Fruit fly (Drosophila melanogaster): ENCODE results near the gene CG3436.

Gene CG3436

DNA sequence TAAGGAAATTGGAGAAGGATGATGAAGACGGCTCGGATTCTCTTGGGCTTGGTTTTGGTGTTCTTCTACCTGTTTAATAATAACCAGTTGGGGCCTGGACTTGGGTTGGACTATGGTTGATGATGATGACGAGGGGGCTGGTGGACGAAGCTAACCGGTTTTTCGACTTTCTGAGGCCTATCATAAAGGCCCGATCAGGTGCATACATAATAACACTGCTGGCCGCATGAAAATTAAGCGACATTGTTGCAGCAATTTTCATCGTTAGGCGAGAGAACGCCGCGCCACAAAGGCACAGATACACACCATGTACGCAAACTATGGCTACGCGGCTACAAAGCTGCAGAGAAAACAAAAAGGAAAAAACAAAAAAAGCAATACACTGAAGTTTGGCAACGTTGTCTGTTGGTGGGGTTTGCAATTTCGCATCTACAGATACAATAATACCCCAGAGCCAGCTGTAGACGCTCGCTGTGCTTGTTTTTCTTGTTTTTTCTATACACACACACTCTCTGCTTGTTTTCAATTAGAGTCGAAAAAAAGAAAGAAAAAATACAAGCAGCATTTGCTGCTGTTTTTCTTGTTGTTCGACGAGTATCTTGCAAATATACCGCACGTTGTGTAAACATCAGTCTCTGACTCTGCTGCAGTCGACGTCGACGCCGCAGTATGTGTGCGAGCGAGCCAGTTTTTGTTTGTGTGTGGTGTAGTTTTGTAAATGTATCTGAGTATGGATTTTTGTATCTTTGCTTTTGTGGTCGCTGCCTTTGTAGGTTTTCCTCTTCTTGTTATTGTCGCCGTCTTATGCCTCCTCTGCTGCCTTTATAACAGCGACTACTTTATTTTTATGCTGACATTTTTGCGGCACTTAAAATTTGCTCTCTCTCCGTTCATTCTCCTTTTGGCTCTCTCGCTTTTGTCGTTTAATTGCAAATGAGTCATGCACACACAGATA lies 10.6 kb downstream of the CG3436 start (continued):
- TF ChIP-seq dmrt11E (tag; optimal IDR thresholded peaks at IDR 0.05) (peak; percentile 46), CG15011 (GFP tag; optimal IDR thresholded peaks at IDR 0.05) (peak; percentile 81), CG9437 (GFP tag; optimal IDR thresholded peaks at IDR 0.05) (peak; percentile 50), nerfin-2 (GFP tag; IDR thresholded peaks at IDR 0.05; ENCODE audit: partially characterized antibody) (no peak), pfk (GFP tag; optimal IDR thresholded peaks at IDR 0.05) (peak; percentile 75), Asciz (GFP tag; optimal IDR thresholded peaks at IDR 0.05) (peak; percentile 86), fru (optimal IDR thresholded peaks at IDR 0.05) (no peak), CG6791 (GFP tag; IDR thresholded peaks at IDR 0.05; ENCODE audit: partially characterized antibody) (no peak), CG11504 (tag; optimal IDR thresholded peaks at IDR 0.05) (peak; percentile 66), schlank (tag; optimal IDR thresholded peaks at IDR 0.05) (peak; percentile 87), gfzf (GFP tag; optimal IDR thresholded peaks at IDR 0.05) (no peak), CG2875 (GFP tag; optimal IDR thresholded peaks at IDR 0.05) (peak; percentile 64), sob (GFP tag; IDR thresholded peaks at IDR 0.05) (no peak), p53 (GFP tag; optimal IDR thresholded peaks at IDR 0.05) (no peak), jigr1 (GFP tag; IDR thresholded peaks at IDR 0.05) (no peak), luna (GFP tag; optimal IDR thresholded peaks at IDR 0.05) (no peak), stwl (tag; optimal IDR thresholded peaks at IDR 0.05) (no peak), pnt (GFP tag; optimal IDR thresholded peaks at IDR 0.05) (no peak), peb (GFP tag; IDR thresholded peaks at IDR 0.05) (no peak), ttk (GFP tag; IDR thresholded peaks at IDR 0.05) (no peak), Dll (GFP tag; IDR thresholded peaks at IDR 0.05; ENCODE audit: partially characterized antibody) (no peak), sqz (GFP tag; optimal IDR thresholded peaks at IDR 0.05) (peak; percentile 99), pho (GFP tag; optimal IDR thresholded peaks at IDR 0.05) (peak; percentile 69), CG9797 (GFP tag; optimal IDR thresholded peaks at IDR 0.05) (no peak), yki (optimal IDR thresholded peaks at IDR 0.05) (no peak), CG6272 (GFP tag; IDR thresholded peaks at IDR 0.05) (no peak), pita (GFP tag; optimal IDR thresholded peaks at IDR 0.05) (no peak), CG16863 (GFP tag; optimal IDR thresholded peaks at IDR 0.05) (peak; percentile 68), CG8089 (GFP tag; optimal IDR thresholded peaks at IDR 0.05) (peak; percentile 40), CG30431 (GFP tag; optimal IDR thresholded peaks at IDR 0.05) (no peak), slbo (GFP tag; IDR thresholded peaks at IDR 0.05) (no peak), CG8388 (GFP tag; optimal IDR thresholded peaks at IDR 0.05) (peak; percentile 43), tx (GFP tag; optimal IDR thresholded peaks at IDR 0.05) (peak; percentile 17), Doc3 (GFP tag; IDR thresholded peaks at IDR 0.05; ENCODE audit: partially characterized antibody) (no peak), CG11085 (GFP tag; IDR thresholded peaks at IDR 0.05) (no peak), amos (GFP tag; IDR thresholded peaks at IDR 0.05; ENCODE audit: partially characterized antibody) (no peak), HmgD (GFP tag; optimal IDR thresholded peaks at IDR 0.05) (peak; percentile 11), ap (GFP tag; IDR thresholded peaks at IDR 0.05) (no peak), ranshi (GFP tag; IDR thresholded peaks at IDR 0.05) (no peak), CG6654 (GFP tag; optimal IDR thresholded peaks at IDR 0.05) (no peak), CG12391 (tag; optimal IDR thresholded peaks at IDR 0.05) (peak; percentile 61), CG4820 (GFP tag; optimal IDR thresholded peaks at IDR 0.05) (no peak), abd-A (tag; optimal IDR thresholded peaks at IDR 0.05) (peak; percentile 98), gsb (GFP tag; IDR thresholded peaks at IDR 0.05) (no peak), cg (GFP tag; optimal IDR thresholded peaks at IDR 0.05) (peak; percentile 92), NK7.1 (GFP tag; optimal IDR thresholded peaks at IDR 0.05) (peak; percentile 57), CG1647 (GFP tag; optimal IDR thresholded peaks at IDR 0.05) (peak; percentile 59), Oaz (GFP tag; IDR thresholded peaks at IDR 0.05) (no peak), CG18619 (GFP tag; optimal IDR thresholded peaks at IDR 0.05) (peak; percentile 81), Sox100B (GFP tag; optimal IDR thresholded peaks at IDR 0.05) (peak; percentile 74)

Data from whole organism, embryonic.